Fruit fly (Drosophila melanogaster) Kc167 (cell line): ENCODE data around the gene CG5835.

Source experiments
- Myc ChIP-seq: fragments of >200 bp; optimal IDR thresholded peaks from 2 replicates; lab custom pipeline; 2017; ENCODE audit warnings: missing external identifiers
- insv ChIP-seq: fragments of >200 bp; optimal IDR thresholded peaks from 3 replicates; lab custom pipeline; 2018; ENCODE audit warnings: missing external identifiers
- psq ChIP-seq: fragments of >200 bp; optimal IDR thresholded peaks from 2 replicates; lab custom pipeline; 2017; ENCODE audit warnings: missing external identifiers

dm6 chr3R:19107058-19107457 lies 46.4 kb downstream of the CG5835 start:
- TF ChIP-seq Myc (lab: Kevin White, UChicago), result no peak
- TF ChIP-seq psq (lab: Kevin White, UChicago), result no peak
- TF ChIP-seq insv (lab: Kevin White, UChicago), result no peak
